Worm (Caenorhabditis elegans): Measurements from ENCODE around the gene nhl-1.

- TF ChIP-seq ama-1 (optimal IDR thresholded peaks at IDR 0.05) = no peak
- no peak for TF ChIP-seq tbx-11 (GFP tag; IDR thresholded peaks at IDR 0.05)
- no peak for TF ChIP-seq tbx-37 (GFP tag; conservative IDR thresholded peaks at IDR 0.05)
- TF ChIP-seq ets-7 (tag; optimal IDR thresholded peaks at IDR 0.05) = no peak
- TF ChIP-seq flt-1 (GFP tag; IDR thresholded peaks at IDR 0.05) = no peak
- TF ChIP-seq ceh-13 (GFP tag; optimal IDR thresholded peaks at IDR 0.05) = no peak
- no peak for TF ChIP-seq ceh-36 (tag; optimal IDR thresholded peaks at IDR 0.05)
These were observed 38.0 kb downstream of the nhl-1 start for ce11 chrIII:9115745-9116144.

Measured in whole organism, early embryonic.